Worm (Caenorhabditis elegans): ENCODE measurements around the gene C16A11.2.
A peak's percentile ranks its signal among the peaks of the same experiment; 100 is the strongest.

The C16A11.2 gene

ce11 chrII:4229106-4229708, 8.8 kb upstream of the C16A11.2 start, which contains the start of gene C16A11.3 (continued):
- TF ChIP-seq dpff-1 (tag; optimal IDR thresholded peaks at IDR 0.05) (no peak), sptf-2 (GFP tag; optimal IDR thresholded peaks at IDR 0.05) (no peak), attf-6 (GFP tag; IDR thresholded peaks at IDR 0.05) (peak; percentile 70; the same call in 1 of the 2 replicates), bed-1 (GFP tag; IDR thresholded peaks at IDR 0.05) (no peak), aptf-3 (GFP tag; IDR thresholded peaks at IDR 0.05) (no peak), cebp-2 (GFP tag; IDR thresholded peaks at IDR 0.05) (no peak), Y53G8AR.9 (GFP tag; conservative IDR thresholded peaks at IDR 0.05) (peak; percentile 75; the same call in 1 of the 2 replicates), snpc-1.3 (tag; optimal IDR thresholded peaks at IDR 0.05; ENCODE audit: insufficient read depth) (peak; percentile 64), attf-3 (GFP tag; conservative IDR thresholded peaks at IDR 0.05) (no peak), B0336.3 (GFP tag; IDR thresholded peaks at IDR 0.05) (no peak), hrde-1 (tag; optimal IDR thresholded peaks at IDR 0.05; ENCODE audit: borderline replicate concordance) (peak; percentile 91), ceh-79 (tag; optimal IDR thresholded peaks at IDR 0.05) (no peak), egrh-3 (GFP tag; IDR thresholded peaks at IDR 0.05) (no peak), ceh-58 (GFP tag; IDR thresholded peaks at IDR 0.05) (no peak), nfyb-1 (GFP tag; IDR thresholded peaks at IDR 0.05) (no peak), C17E4.6 (GFP tag; IDR thresholded peaks at IDR 0.05) (no peak), madf-8 (GFP tag; conservative IDR thresholded peaks at IDR 0.05) (peak; percentile 48), B0035.1 (tag; optimal IDR thresholded peaks at IDR 0.05) (no peak), Y67H2A.10 (GFP tag; conservative IDR thresholded peaks at IDR 0.05) (no peak), F23B12.7 (tag; optimal IDR thresholded peaks at IDR 0.05; ENCODE audit: insufficient read depth) (no peak), somi-1 (GFP tag; optimal IDR thresholded peaks at IDR 0.05) (no peak), hmg-1.2 (GFP tag; IDR thresholded peaks at IDR 0.05) (peak; percentile 32; the same call in 1 of the 2 replicates), ZK185.1 (tag; optimal IDR thresholded peaks at IDR 0.05; ENCODE audit: poor library complexity, severe bottlenecking) (no peak), fkh-3 (tag; optimal IDR thresholded peaks at IDR 0.05) (no peak), ztf-28 (GFP tag; IDR thresholded peaks at IDR 0.05) (no peak), egl-44 (GFP tag; IDR thresholded peaks at IDR 0.05) (no peak), lin-40 (tag; optimal IDR thresholded peaks at IDR 0.05) (no peak), mcd-1 (GFP tag; IDR thresholded peaks at IDR 0.05) (no peak), F57C9.4 (tag; optimal IDR thresholded peaks at IDR 0.05) (no peak), F55B11.4 (tag; optimal IDR thresholded peaks at IDR 0.05; ENCODE audit: borderline replicate concordance, insufficient read depth) (no peak), nhr-90 (tag; optimal IDR thresholded peaks at IDR 0.05) (no peak), atf-7 (tag; optimal IDR thresholded peaks at IDR 0.05) (no peak), ztf-25 (GFP tag; IDR thresholded peaks at IDR 0.05) (no peak), lag-1 (GFP tag; IDR thresholded peaks at IDR 0.05) (no peak), C06A6.2 (GFP tag; conservative IDR thresholded peaks at IDR 0.05) (no peak), hlh-12 (tag; optimal IDR thresholded peaks at IDR 0.05) (no peak), ceh-91 (GFP tag; IDR thresholded peaks at IDR 0.05) (no peak), ztf-18 (tag; optimal IDR thresholded peaks at IDR 0.05) (no peak), lsl-1 (GFP tag; optimal IDR thresholded peaks at IDR 0.05) (peak; percentile 75), sdz-38 (tag; optimal IDR thresholded peaks at IDR 0.05) (no peak), chd-7 (tag; optimal IDR thresholded peaks at IDR 0.05) (no peak), B0261.1 (tag; optimal IDR thresholded peaks at IDR 0.05) (no peak), pbrm-1 (GFP tag; IDR thresholded peaks at IDR 0.05) (no peak; the same call in 1 of the 2 replicates), athp-1 (tag; optimal IDR thresholded peaks at IDR 0.05) (peak; percentile 62), hmg-20 (GFP tag; IDR thresholded peaks at IDR 0.05) (no peak), tbp1 (GFP tag; optimal IDR thresholded peaks at IDR 0.05) (peak; percentile 0), Y56A3A.18 (GFP tag; IDR thresholded peaks at IDR 0.05) (peak; percentile 76; the same call in 1 of the 2 replicates), xnd-1 (tag; optimal IDR thresholded peaks at IDR 0.05) (peak; percentile 81)

Measured in whole organism, young adult.